Worm (Caenorhabditis elegans) whole organism, L3 larva: ENCODE measurements around the gene srx-23.

Experiments
- ZK546.5 ChIP-seq: sonication (generic microtip); optimal IDR thresholded peaks from 2 replicates; lab custom pipeline; 2017; ENCODE audit warnings: missing biosample characterization, missing genetic modification characterization
- mdl-1 ChIP-seq: fragments of 150-350 bp; optimal IDR thresholded peaks from 2 replicates; lab custom pipeline; 2014; ENCODE audit warnings: missing biosample characterization, missing genetic modification characterization
- nhr-23 ChIP-seq: fragments of 150-350 bp; optimal IDR thresholded peaks from 2 replicates; lab custom pipeline; 2014; ENCODE audit warnings: missing biosample characterization, missing genetic modification reagents, missing genetic modification characterization
- nhr-76 ChIP-seq: fragments of 150-350 bp; sonication (generic microtip); optimal IDR thresholded peaks from 5 replicates; lab custom pipeline; 2014; ENCODE audit warnings: missing biosample characterization, missing genetic modification characterization
- sea-2 ChIP-seq: fragments of 150-350 bp; sonication (generic microtip); optimal IDR thresholded peaks from 4 replicates; lab custom pipeline; 2014; ENCODE audit warnings: missing biosample characterization, missing genetic modification reagents, missing genetic modification characterization
- unc-62 ChIP-seq: fragments of 150-350 bp; sonication (generic microtip); optimal IDR thresholded peaks from 4 replicates; lab custom pipeline; 2014; ENCODE audit warnings: missing biosample characterization, missing genetic modification reagents, missing genetic modification characterization
- ztf-11 ChIP-seq: fragments of 150-350 bp; optimal IDR thresholded peaks from 2 replicates; lab custom pipeline; 2014; ENCODE audit warnings: missing biosample characterization, missing genetic modification characterization

DNA sequence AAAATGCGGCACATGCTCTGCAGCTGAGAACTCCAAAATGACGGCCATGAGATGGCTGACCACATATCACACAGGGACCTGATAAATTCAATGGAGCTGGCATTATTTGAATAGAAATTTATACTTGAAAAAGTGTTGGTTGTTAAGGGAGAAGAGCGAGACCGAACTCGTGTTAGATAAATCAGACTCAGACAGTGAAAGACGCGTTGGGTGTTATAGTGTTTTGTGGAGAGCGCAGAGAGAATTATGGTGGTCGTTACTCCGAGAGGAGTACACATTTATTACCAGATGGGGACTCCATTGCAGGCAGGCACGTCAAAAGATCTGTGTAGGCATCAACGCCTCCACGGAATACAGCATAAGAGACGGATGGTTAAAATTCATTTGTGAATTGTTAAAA is 39.4 kb upstream of the srx-23 start, which contains the start of gene nhr-190:
- TF ChIP-seq mdl-1 (no peak), ztf-11 (tag; lab: Kevin White, UChicago) (no peak), nhr-76 (no peak), unc-62 (GFP tag; lab: Kevin White, UChicago) (no peak), sea-2 (GFP tag; lab: Kevin White, UChicago) (no peak), ZK546.5 (no peak), nhr-23 (tag; lab: Kevin White, UChicago) (no peak)
